Fruit fly (Drosophila melanogaster) whole organism, embryonic: ENCODE measurements around the gene CG14459.

Experiments used
- CG7786 ChIP-seq: fragments of 200-800 bp; sonication (Bioruptor generic); optimal IDR thresholded peaks from 2 replicates; lab custom pipeline; 2016; ENCODE audit warnings: missing biosample characterization, missing genetic modification characterization
- Dref ChIP-seq: fragments of 200-800 bp; sonication (Bioruptor generic); IDR thresholded peaks from 2 replicates; pipeline ENCODE4 v1.3.6; 2022; ENCODE audit warnings: missing biosample characterization, missing genetic modification characterization
- Myb ChIP-seq: fragments of 200-800 bp; sonication (Bioruptor generic); optimal IDR thresholded peaks from 2 replicates; lab custom pipeline; 2016; ENCODE audit warnings: missing biosample characterization, missing genetic modification characterization

DNA sequence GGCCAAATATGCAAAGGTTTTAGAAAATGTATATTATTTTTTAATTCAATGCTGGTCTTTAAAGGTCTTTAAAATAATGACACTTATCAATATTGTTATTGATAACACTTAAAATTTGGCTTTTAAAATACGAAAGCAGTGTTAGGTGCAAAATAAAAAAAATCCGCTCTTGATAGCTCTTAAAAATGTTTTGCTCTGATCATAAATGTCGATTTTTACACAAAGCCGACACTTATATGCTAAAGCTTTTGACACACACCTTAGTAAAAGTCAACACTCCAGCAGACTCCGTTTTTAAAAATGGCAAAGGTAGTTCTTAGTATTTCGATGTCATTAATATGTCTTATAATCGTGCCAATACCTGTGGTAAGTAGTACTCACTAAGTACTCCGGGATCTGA lies 7.6 kb upstream of the CG14459 start, which contains the start of gene CG33766:
- TF ChIP-seq Dref (GFP tag; lab: Robert Waterston, UW) (no peak), CG7786 (GFP tag; lab: Kevin White, UChicago) (no peak), Myb (GFP tag; lab: Kevin White, UChicago) (no peak)
